Worm (Caenorhabditis elegans) whole organism, L3 larva: ENCODE results near the gene F18A12.7.
"Not testable (repeated sequence)": the region's sequence is repeated elsewhere in the genome, so short reads cannot be mapped to it uniquely, and the experiment has no call there.

Source experiments
- R02D3.7 ChIP-seq: fragments of 150-350 bp; optimal IDR thresholded peaks from 2 replicates; lab custom pipeline; 2014; ENCODE audit warnings: missing biosample characterization, missing genetic modification characterization
- aly-2 ChIP-seq: fragments of 150-350 bp; optimal IDR thresholded peaks from 2 replicates; lab custom pipeline; 2014; ENCODE audit warnings: missing biosample characterization, missing genetic modification characterization
- ama-1 ChIP-seq: fragments of 150-350 bp; optimal IDR thresholded peaks from 2 replicates; lab custom pipeline; 2018
- ceh-28 ChIP-seq: fragments of 150-350 bp; optimal IDR thresholded peaks from 2 replicates; lab custom pipeline; 2014; ENCODE audit warnings: missing biosample characterization, missing genetic modification reagents, missing genetic modification characterization
- ceh-82 ChIP-seq: fragments of 150-350 bp; optimal IDR thresholded peaks from 2 replicates; lab custom pipeline; 2014; ENCODE audit warnings: missing biosample characterization, missing genetic modification characterization
- egl-5 ChIP-seq: fragments of 150-350 bp; optimal IDR thresholded peaks from 2 replicates; lab custom pipeline; 2017; ENCODE audit warnings: missing biosample characterization, missing genetic modification reagents, missing genetic modification characterization, inconsistent platforms
- elt-1 ChIP-seq: fragments of 150-350 bp; optimal IDR thresholded peaks from 2 replicates; lab custom pipeline; 2014; ENCODE audit warnings: missing biosample characterization, missing genetic modification characterization
- elt-2 ChIP-seq: sonication (generic microtip); optimal IDR thresholded peaks from 2 replicates; lab custom pipeline; 2016; ENCODE audit warnings: missing genetic modification reagents, mild to moderate bottlenecking, missing genetic modification characterization, missing compliant biosample characterization
- elt-3 ChIP-seq, 3 experiments: fragments of 150-350 bp in 1 of 3; sonication (generic microtip) in 2 of 3; optimal IDR thresholded peaks; 2 replicates in 2 of 3; 4 replicates in 1 of 3; lab custom pipeline; 2014 to 2017; ENCODE audit warnings: missing biosample characterization in 3 of 3, missing genetic modification characterization in 3 of 3
- eor-1 ChIP-seq, 2 experiments: fragments of 150-350 bp; optimal IDR thresholded peaks; 2 replicates each; lab custom pipeline; 2014 to 2018; ENCODE audit warnings: missing biosample characterization in 2 of 2, missing genetic modification characterization in 2 of 2
- fkh-2 ChIP-seq: fragments of 150-350 bp; optimal IDR thresholded peaks from 2 replicates; lab custom pipeline; 2014; ENCODE audit warnings: missing biosample characterization, missing genetic modification reagents, missing genetic modification characterization
- fos-1 ChIP-seq: fragments of 150-350 bp; optimal IDR thresholded peaks from 2 replicates; lab custom pipeline; 2014; ENCODE audit warnings: missing biosample characterization, missing genetic modification characterization
- hmg-11 ChIP-seq: sonication (generic microtip); optimal IDR thresholded peaks from 2 replicates; lab custom pipeline; 2016; ENCODE audit warnings: missing genetic modification characterization, missing compliant biosample characterization
- jun-1 ChIP-seq: fragments of 150-350 bp; optimal IDR thresholded peaks from 2 replicates; lab custom pipeline; 2014; ENCODE audit warnings: missing biosample characterization, missing genetic modification reagents, missing genetic modification characterization
- lin-15B ChIP-seq: fragments of 150-350 bp; optimal IDR thresholded peaks from 2 replicates; lab custom pipeline; 2014; ENCODE audit warnings: missing biosample characterization, missing genetic modification characterization
- lin-39 ChIP-seq: fragments of 150-350 bp; optimal IDR thresholded peaks from 2 replicates; lab custom pipeline; 2018; ENCODE audit warnings: missing biosample characterization, missing genetic modification reagents, missing genetic modification characterization
- lsy-12 ChIP-seq: sonication (generic microtip); optimal IDR thresholded peaks from 2 replicates; lab custom pipeline; 2016; ENCODE audit warnings: mild to moderate bottlenecking, missing genetic modification characterization, missing compliant biosample characterization
- mdl-1 ChIP-seq: fragments of 150-350 bp; optimal IDR thresholded peaks from 2 replicates; lab custom pipeline; 2014; ENCODE audit warnings: missing biosample characterization, missing genetic modification characterization
- nfya-1 ChIP-seq: sonication (generic microtip); optimal IDR thresholded peaks from 2 replicates; lab custom pipeline; 2017; ENCODE audit warnings: missing genetic modification characterization, mild to moderate bottlenecking, missing compliant biosample characterization, antibody characterized with exemption, moderate library complexity; ENCODE audit not compliant: insufficient read depth
- nhr-11 ChIP-seq: fragments of 150-350 bp; optimal IDR thresholded peaks from 2 replicates; lab custom pipeline; 2014; ENCODE audit warnings: missing biosample characterization, missing genetic modification characterization
- nhr-12 ChIP-seq: fragments of 150-350 bp; optimal IDR thresholded peaks from 2 replicates; lab custom pipeline; 2014; ENCODE audit warnings: missing biosample characterization, missing genetic modification characterization
- nhr-23 ChIP-seq: fragments of 150-350 bp; optimal IDR thresholded peaks from 2 replicates; lab custom pipeline; 2014; ENCODE audit warnings: missing biosample characterization, missing genetic modification reagents, missing genetic modification characterization
- nhr-25 ChIP-seq: sonication (generic microtip); optimal IDR thresholded peaks from 2 replicates; lab custom pipeline; 2017; ENCODE audit warnings: missing biosample characterization, missing genetic modification characterization
- nhr-28 ChIP-seq: fragments of 150-350 bp; optimal IDR thresholded peaks from 2 replicates; lab custom pipeline; 2014; ENCODE audit warnings: missing biosample characterization, missing genetic modification characterization
- nhr-43 ChIP-seq: sonication (generic microtip); optimal IDR thresholded peaks from 2 replicates; lab custom pipeline; 2016; ENCODE audit warnings: mild to moderate bottlenecking, missing genetic modification characterization, missing compliant biosample characterization; ENCODE audit not compliant: poor library complexity, severe bottlenecking
- nhr-67 ChIP-seq: fragments of 150-350 bp; optimal IDR thresholded peaks from 2 replicates; lab custom pipeline; 2014; ENCODE audit warnings: missing biosample characterization, missing genetic modification characterization
- nhr-76 ChIP-seq: fragments of 150-350 bp; sonication (generic microtip); optimal IDR thresholded peaks from 5 replicates; lab custom pipeline; 2014; ENCODE audit warnings: missing biosample characterization, missing genetic modification characterization
- nhr-77 ChIP-seq: fragments of 150-350 bp; optimal IDR thresholded peaks from 2 replicates; lab custom pipeline; 2014; ENCODE audit warnings: missing biosample characterization, missing genetic modification characterization
- pha-4 ChIP-seq: fragments of 150-350 bp; optimal IDR thresholded peaks from 2 replicates; lab custom pipeline; 2014; ENCODE audit warnings: missing biosample characterization, missing genetic modification reagents, missing genetic modification characterization
- pqm-1 ChIP-seq: fragments of 150-350 bp; optimal IDR thresholded peaks from 2 replicates; lab custom pipeline; 2017; ENCODE audit warnings: missing biosample characterization, missing genetic modification characterization, inconsistent platforms
- sea-2 ChIP-seq: fragments of 150-350 bp; sonication (generic microtip); optimal IDR thresholded peaks from 4 replicates; lab custom pipeline; 2014; ENCODE audit warnings: missing biosample characterization, missing genetic modification reagents, missing genetic modification characterization
- skn-1 ChIP-seq: fragments of 150-350 bp; optimal IDR thresholded peaks from 2 replicates; lab custom pipeline; 2014; ENCODE audit warnings: missing biosample characterization, missing genetic modification characterization
- tbx-2 ChIP-seq: sonication (generic microtip); optimal IDR thresholded peaks from 2 replicates; lab custom pipeline; 2016; ENCODE audit warnings: mild to moderate bottlenecking, missing genetic modification characterization, missing compliant biosample characterization
- unc-62 ChIP-seq: fragments of 150-350 bp; sonication (generic microtip); optimal IDR thresholded peaks from 4 replicates; lab custom pipeline; 2014; ENCODE audit warnings: missing biosample characterization, missing genetic modification reagents, missing genetic modification characterization
- zag-1 ChIP-seq: fragments of 150-350 bp; optimal IDR thresholded peaks from 2 replicates; lab custom pipeline; 2014; ENCODE audit warnings: missing biosample characterization, missing genetic modification characterization
- ztf-4 ChIP-seq: fragments of 150-350 bp; optimal IDR thresholded peaks from 2 replicates; lab custom pipeline; 2014; ENCODE audit warnings: missing biosample characterization, missing genetic modification characterization

F18A12.7 gene

DNA sequence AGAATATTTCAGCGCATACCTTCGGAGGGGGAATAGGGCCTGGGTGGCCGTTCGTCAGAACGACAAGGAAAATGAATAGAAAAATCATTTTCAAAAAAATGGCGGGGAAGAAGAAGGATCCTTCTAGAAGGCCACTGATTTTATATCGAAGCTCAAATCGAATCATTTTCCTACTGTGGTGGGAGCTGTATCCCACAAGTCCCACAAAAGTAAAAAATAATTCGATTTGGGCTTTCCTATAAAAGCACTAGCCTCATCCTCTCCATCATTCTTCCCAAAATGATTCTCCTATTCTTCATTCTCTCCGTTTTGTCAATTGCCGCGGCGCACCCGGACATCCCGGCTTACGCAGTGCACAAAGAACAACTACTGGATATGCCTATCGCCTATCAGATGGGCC, 43.9 kb upstream of the F18A12.7 start, which contains the start of the genes C16C8.26 and C16C8.19:
Gene C16C8.26 (minus strand): TSS at position 101 of the 400 bp plus-strand sequence.
Gene C16C8.19 (plus strand): TSS at position 279 of the 400 bp plus-strand sequence.
- TF ChIP-seq nhr-23 (no peak), mdl-1 (tag; lab: Kevin White, UChicago) (no peak), unc-62 (GFP tag; lab: Kevin White, UChicago) (no peak)
- TF ChIP-seq, all 47 proteins: peak for 0

DNA sequence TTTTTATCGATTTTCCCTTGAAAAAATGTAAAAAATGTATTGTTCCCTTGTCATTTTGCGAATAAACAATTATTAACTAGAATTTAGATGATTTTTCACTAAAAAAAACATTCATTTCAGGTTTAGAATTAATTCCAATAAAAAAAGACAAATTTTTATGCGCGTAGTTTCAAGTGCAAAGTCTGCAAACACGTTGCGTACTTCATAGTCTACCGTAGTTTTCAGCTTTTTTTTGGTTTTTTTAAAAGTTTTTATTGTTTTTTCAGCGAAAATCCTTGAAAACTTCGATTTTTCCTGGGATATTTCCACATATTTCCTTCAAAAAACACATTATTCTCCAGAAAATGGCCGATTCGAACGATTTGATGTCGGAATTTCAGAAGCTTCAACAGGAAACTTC, 39.2 kb upstream of the F18A12.7 start, which contains the start of gene C16C8.11:
Gene C16C8.11 (plus strand): TSS at position 188 of the 400 bp plus-strand sequence.
- no peak for TF ChIP-seq fos-1 (tag; lab: Kevin White, UChicago)
- TF ChIP-seq elt-2 (tag; lab: Kevin White, UChicago): no peak
- TF ChIP-seq zag-1 (tag; lab: Kevin White, UChicago): no peak
- no peak for TF ChIP-seq nhr-28 (tag; lab: Kevin White, UChicago)
- TF ChIP-seq elt-1: no peak
- no peak for TF ChIP-seq skn-1 (tag; lab: Kevin White, UChicago)
- no peak for TF ChIP-seq nhr-11
- TF ChIP-seq lin-15B (tag; lab: Kevin White, UChicago): no peak
- TF ChIP-seq sea-2: no peak
- no peak for TF ChIP-seq ceh-28 (tag; lab: Kevin White, UChicago)
- no peak for TF ChIP-seq fkh-2 (tag; lab: Kevin White, UChicago)
- TF ChIP-seq pha-4: no peak
- TF ChIP-seq eor-1 (tag; optimal IDR thresholded peaks at IDR 0.05; lab: Kevin White, UChicago): no peak
- TF ChIP-seq egl-5 (tag; lab: Kevin White, UChicago): no peak
- TF ChIP-seq aly-2 (tag; lab: Kevin White, UChicago): no peak
- no peak for TF ChIP-seq nhr-76
- no peak for TF ChIP-seq lsy-12
- no peak for TF ChIP-seq elt-3 (tag; optimal IDR thresholded peaks at IDR 0.05; lab: Kevin White, UChicago)
- no peak for TF ChIP-seq ceh-82 (tag; lab: Kevin White, UChicago)
- no peak for TF ChIP-seq nhr-43 (tag; lab: Kevin White, UChicago)

DNA sequence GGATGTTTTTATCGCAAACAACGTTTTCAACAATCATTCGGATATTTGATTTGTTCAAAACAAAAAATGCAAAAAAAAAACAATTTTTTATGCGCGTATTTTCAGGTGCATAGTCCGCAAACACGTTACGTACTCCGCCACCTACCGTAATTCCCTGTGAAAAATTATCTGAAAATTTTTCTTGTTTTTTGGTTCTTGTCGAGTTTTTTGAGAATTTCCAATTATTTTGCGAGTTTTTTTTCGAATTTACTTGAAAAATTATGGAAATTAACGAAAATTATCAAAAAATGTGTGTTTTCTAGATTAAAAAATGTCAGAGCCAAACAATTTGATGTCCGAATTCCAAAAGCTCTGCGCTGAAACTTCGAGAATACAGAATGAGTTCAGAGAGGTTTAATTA, 38.1 kb upstream of the F18A12.7 start, which contains the start of gene C16C8.12:
Gene C16C8.12 (plus strand): TSS at position 301 of the 400 bp plus-strand sequence.
- no peak for TF ChIP-seq ceh-82 (tag; lab: Kevin White, UChicago)
- TF ChIP-seq lin-15B (tag; lab: Kevin White, UChicago): no peak
- no peak for TF ChIP-seq ama-1 (lab: Kevin White, UChicago)
- TF ChIP-seq egl-5 (tag; lab: Kevin White, UChicago): no peak
- no peak for TF ChIP-seq nhr-77 (tag; lab: Kevin White, UChicago)
- TF ChIP-seq elt-3 (tag; optimal IDR thresholded peaks at IDR 0.05; lab: Kevin White, UChicago): no peak
- no peak for TF ChIP-seq nhr-28 (tag; lab: Kevin White, UChicago)
- TF ChIP-seq R02D3.7 (tag; lab: Kevin White, UChicago): no peak
- TF ChIP-seq nhr-25 (tag; lab: Kevin White, UChicago): no peak
- TF ChIP-seq ceh-28 (tag; lab: Kevin White, UChicago): no peak
- TF ChIP-seq nhr-67 (tag; lab: Kevin White, UChicago): no peak
- no peak for TF ChIP-seq lin-39
- no peak for TF ChIP-seq fkh-2 (tag; lab: Kevin White, UChicago)
- no peak for TF ChIP-seq sea-2
- TF ChIP-seq hmg-11 (tag; lab: Kevin White, UChicago): no peak

DNA sequence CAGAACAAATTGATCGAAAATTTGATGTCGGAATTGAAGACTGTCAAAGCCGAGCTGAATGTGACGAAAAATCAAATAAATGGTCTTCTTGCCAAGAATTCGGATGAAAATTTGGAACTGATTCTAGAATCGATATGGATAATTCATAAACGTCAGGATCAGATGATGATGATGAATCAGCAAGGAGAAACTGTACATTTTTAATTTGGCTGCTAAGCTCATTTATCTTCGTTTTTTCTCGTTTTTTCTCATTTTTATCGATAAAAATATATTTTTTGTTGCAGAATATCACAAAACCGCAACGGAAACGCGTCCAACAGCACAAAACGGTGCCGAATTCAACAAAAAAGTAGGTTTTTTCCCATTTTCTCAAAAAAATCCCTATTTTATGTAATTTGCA, 35.2 kb upstream of the F18A12.7 start, which contains the start of gene C16C8.14:
Gene C16C8.14 (plus strand): TSS at position 301 of the 400 bp plus-strand sequence.
- not testable (repeated sequence) for TF ChIP-seq sea-2; ceh-82 (tag; lab: Kevin White, UChicago); jun-1 (tag; lab: Kevin White, UChicago)

DNA sequence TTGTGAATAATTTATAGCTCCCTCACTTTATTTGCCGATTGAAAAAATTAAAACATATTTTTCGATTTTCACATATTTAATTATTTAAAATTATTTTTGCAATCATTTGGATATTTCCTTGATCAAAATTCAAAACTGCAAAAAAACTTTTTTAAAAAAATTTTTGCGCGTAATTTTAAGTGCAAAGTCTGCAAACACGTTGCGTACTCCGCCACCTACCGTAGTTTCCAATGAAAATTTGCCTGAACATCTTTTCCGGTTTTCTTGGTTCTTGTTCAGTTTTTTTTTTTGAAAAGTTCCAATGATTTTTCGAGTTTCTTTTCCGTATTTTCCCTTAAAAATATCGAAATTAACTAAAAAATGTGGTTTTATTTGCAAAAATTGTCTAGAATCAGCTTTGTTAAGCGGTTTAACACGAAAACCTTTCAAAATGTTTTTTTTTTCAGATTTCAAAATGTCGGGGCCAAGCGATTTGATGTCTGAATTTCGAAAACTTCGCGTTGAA, 34.5 kb upstream of the F18A12.7 start, which contains the start of gene C16C8.25:
Gene C16C8.25 (plus strand): TSS at position 455 of the 505 bp plus-strand sequence.
- TF ChIP-seq nhr-23 (no peak), nhr-12 (tag; lab: Kevin White, UChicago) (no peak), pqm-1 (tag; lab: Kevin White, UChicago) (no peak), eor-1 (tag; optimal IDR thresholded peaks at IDR 0.05; lab: Kevin White, UChicago) (no peak), zag-1 (tag; lab: Kevin White, UChicago) (no peak), nhr-11 (no peak), hmg-11 (tag; lab: Kevin White, UChicago) (no peak), jun-1 (tag; lab: Kevin White, UChicago) (no peak), skn-1 (tag; lab: Kevin White, UChicago) (no peak), sea-2 (no peak), nfya-1 (tag; lab: Kevin White, UChicago) (no peak), nhr-28 (tag; lab: Kevin White, UChicago) (no peak), nhr-25 (tag; lab: Kevin White, UChicago) (no peak), tbx-2 (tag; lab: Kevin White, UChicago) (no peak), ama-1 (lab: Kevin White, UChicago) (no peak), ztf-4 (no peak), ceh-28 (tag; lab: Kevin White, UChicago) (no peak)
